Worm (Caenorhabditis elegans) whole organism, young adult: ENCODE measurements around the gene F45F2.10.
A peak's percentile ranks its signal among the peaks of the same experiment; 100 is the strongest.

Experiments
- B0261.1 ChIP-seq: sonication (generic microtip); optimal IDR thresholded peaks from 2 replicates; lab custom pipeline; 2016; ENCODE audit warnings: mild to moderate bottlenecking, missing genetic modification characterization, moderate library complexity, missing compliant biosample characterization
- C06A6.2 ChIP-seq: fragments of 200-800 bp; sonication (Bioruptor generic); conservative IDR thresholded peaks from 2 replicates; pipeline ENCODE4 v1.3.6; 2022; ENCODE audit warnings: missing genetic modification characterization, missing compliant biosample characterization
- D2030.7 ChIP-seq: fragments of 200-800 bp; sonication (Bioruptor generic); IDR thresholded peaks from 2 replicates; pipeline ENCODE4 v1.3.6; 2022; ENCODE audit warnings: missing genetic modification reagents, missing genetic modification characterization, missing compliant biosample characterization
- F33H1.4 ChIP-seq: fragments of 200-800 bp; sonication (Bioruptor generic); IDR thresholded peaks from 2 replicates; pipeline ENCODE4 v1.3.6; 2022; ENCODE audit warnings: missing genetic modification reagents, missing genetic modification characterization, missing compliant biosample characterization
- F49E8.2 ChIP-seq: sonication (generic microtip); optimal IDR thresholded peaks from 3 replicates; lab custom pipeline; 2017; ENCODE audit warnings: missing genetic modification characterization, mild to moderate bottlenecking, missing compliant biosample characterization, antibody characterized with exemption, moderate library complexity; ENCODE audit not compliant: insufficient read depth
- F57A8.1 ChIP-seq: fragments of 200-800 bp; sonication (Bioruptor generic); optimal IDR thresholded peaks from 2 replicates; lab custom pipeline; 2018; ENCODE audit warnings: mild to moderate bottlenecking, missing genetic modification characterization, moderate library complexity, missing compliant biosample characterization
- Y56A3A.18 ChIP-seq: fragments of 200-800 bp; sonication (Bioruptor generic); IDR thresholded peaks from 2 replicates; pipeline ENCODE4 v1.3.6; 2022; ENCODE audit warnings: missing genetic modification reagents, missing genetic modification characterization, missing compliant biosample characterization
- Y67H2A.10 ChIP-seq: fragments of 200-800 bp; sonication (Bioruptor generic); conservative IDR thresholded peaks from 2 replicates; pipeline ENCODE4 v1.3.6; 2022; ENCODE audit warnings: missing genetic modification reagents, missing genetic modification characterization, missing compliant biosample characterization
- ama-1 ChIP-seq, 3 experiments: fragments of 150-350 bp in 1 of 3; sonication (generic microtip) in 2 of 3; optimal IDR thresholded peaks; 2 replicates each; lab custom pipeline; 2014 to 2018; ENCODE audit warnings: missing biosample characterization in 2 of 3, missing genetic modification characterization in 2 of 3, missing genetic modification reagents in 2 of 3
- atf-7 ChIP-seq: sonication (generic microtip); optimal IDR thresholded peaks from 2 replicates; lab custom pipeline; 2017; ENCODE audit warnings: mild to moderate bottlenecking, missing genetic modification characterization, missing compliant biosample characterization
- athp-1 ChIP-seq: sonication (generic microtip); optimal IDR thresholded peaks from 2 replicates; lab custom pipeline; 2017; ENCODE audit warnings: mild to moderate bottlenecking, missing genetic modification characterization, missing compliant biosample characterization
- ccch-3 ChIP-seq: fragments of 200-800 bp; sonication (Bioruptor generic); optimal IDR thresholded peaks from 2 replicates; lab custom pipeline; 2018; ENCODE audit warnings: mild to moderate bottlenecking, missing genetic modification characterization, missing compliant biosample characterization
- ceh-100 ChIP-seq: fragments of 200-800 bp; sonication (Bioruptor generic); IDR thresholded peaks from 2 replicates; pipeline ENCODE4 v1.3.6; 2022; ENCODE audit warnings: missing genetic modification reagents, missing genetic modification characterization, missing compliant biosample characterization
- ceh-27 ChIP-seq: fragments of 200-800 bp; sonication (Bioruptor generic); optimal IDR thresholded peaks from 2 replicates; lab custom pipeline; 2018; ENCODE audit warnings: mild to moderate bottlenecking, missing genetic modification characterization, moderate library complexity, missing compliant biosample characterization
- ceh-40 ChIP-seq: fragments of 200-800 bp; sonication (Bioruptor generic); IDR thresholded peaks from 2 replicates; pipeline ENCODE4 v1.3.6; 2022; ENCODE audit warnings: missing genetic modification characterization, missing compliant biosample characterization
- chd-7 ChIP-seq: sonication (generic microtip); optimal IDR thresholded peaks from 2 replicates; lab custom pipeline; 2016; ENCODE audit warnings: mild to moderate bottlenecking, missing genetic modification characterization, moderate library complexity, missing compliant biosample characterization
- egrh-3 ChIP-seq: fragments of 200-800 bp; sonication (Bioruptor generic); IDR thresholded peaks from 2 replicates; pipeline ENCODE4 v1.3.6; 2022; ENCODE audit warnings: missing genetic modification reagents, missing genetic modification characterization, missing compliant biosample characterization
- ekl-4 ChIP-seq: fragments of 200-800 bp; sonication (Bioruptor generic); IDR thresholded peaks from 2 replicates; pipeline ENCODE4 v1.3.6; 2022; ENCODE audit warnings: missing genetic modification reagents, missing genetic modification characterization, missing compliant biosample characterization
- fkh-3 ChIP-seq: sonication (generic microtip); optimal IDR thresholded peaks from 2 replicates; lab custom pipeline; 2016; ENCODE audit warnings: mild to moderate bottlenecking, missing genetic modification characterization, missing compliant biosample characterization
- him-1 ChIP-seq: sonication (generic microtip); optimal IDR thresholded peaks from 2 replicates; lab custom pipeline; 2016; ENCODE audit warnings: missing genotype, missing genetic modification reagents, missing genetic modification characterization, missing compliant biosample characterization
- hmg-1.2 ChIP-seq: fragments of 200-800 bp; sonication (Bioruptor generic); IDR thresholded peaks from 2 replicates; pipeline ENCODE4 v1.3.6; 2022; ENCODE audit warnings: missing genetic modification reagents, missing genetic modification characterization, missing compliant biosample characterization
- hrde-1 ChIP-seq: sonication (generic microtip); optimal IDR thresholded peaks from 2 replicates; lab custom pipeline; 2016; ENCODE audit warnings: missing genetic modification characterization, mild to moderate bottlenecking, missing compliant biosample characterization, moderate library complexity, missing genotype, missing genetic modification reagents, borderline replicate concordance
- hsf-1 ChIP-seq: fragments of 200-800 bp; sonication (Bioruptor generic); IDR thresholded peaks from 2 replicates; pipeline ENCODE4 v1.3.6; 2022; ENCODE audit warnings: missing genetic modification reagents, missing genetic modification characterization, missing compliant biosample characterization
- lag-1 ChIP-seq: fragments of 200-800 bp; sonication (Bioruptor generic); IDR thresholded peaks from 2 replicates; pipeline ENCODE4 v1.3.6; 2022; ENCODE audit warnings: missing genetic modification reagents, missing genetic modification characterization, missing compliant biosample characterization
- let-526 ChIP-seq: fragments of 200-800 bp; sonication (Bioruptor generic); IDR thresholded peaks from 2 replicates; pipeline ENCODE4 v1.3.6; 2022; ENCODE audit warnings: missing genetic modification reagents, missing genetic modification characterization, missing compliant biosample characterization
- let-607 ChIP-seq, 2 experiments: fragments of 200-800 bp in 1 of 2; sonication (Bioruptor generic) in 1 of 2; sonication (generic microtip) in 1 of 2; optimal IDR thresholded peaks; 2 replicates each; lab custom pipeline; 2016 to 2018; ENCODE audit warnings: mild to moderate bottlenecking in 2 of 2, missing compliant biosample characterization in 2 of 2, missing genetic modification characterization in 2 of 2, moderate library complexity in 2 of 2, missing genotype in 1 of 2
- lin-35 ChIP-seq, 3 experiments: fragments of 150-350 bp in 2 of 3; sonication (generic microtip) in 1 of 3; optimal IDR thresholded peaks; 2 replicates each; lab custom pipeline; 2014 to 2018; ENCODE audit warnings: missing biosample characterization in 3 of 3, missing genetic modification characterization in 3 of 3, missing genetic modification reagents in 3 of 3
- lir-1 ChIP-seq: fragments of 200-800 bp; sonication (Bioruptor generic); conservative IDR thresholded peaks from 2 replicates; pipeline ENCODE4 v1.3.6; 2022; ENCODE audit warnings: missing genetic modification reagents, missing genetic modification characterization, missing compliant biosample characterization
- lsy-27 ChIP-seq: sonication (generic microtip); optimal IDR thresholded peaks from 2 replicates; lab custom pipeline; 2017; ENCODE audit warnings: missing genetic modification characterization, mild to moderate bottlenecking, missing compliant biosample characterization, antibody characterized with exemption, missing genotype, borderline replicate concordance; ENCODE audit not compliant: insufficient read depth
- madf-8 ChIP-seq: fragments of 200-800 bp; sonication (Bioruptor generic); conservative IDR thresholded peaks from 2 replicates; pipeline ENCODE4 v1.3.6; 2022; ENCODE audit warnings: missing genetic modification reagents, missing genetic modification characterization, missing compliant biosample characterization
- mcd-1 ChIP-seq: fragments of 200-800 bp; sonication (Bioruptor generic); IDR thresholded peaks from 2 replicates; pipeline ENCODE4 v1.3.6; 2022; ENCODE audit warnings: missing genetic modification reagents, missing genetic modification characterization, missing compliant biosample characterization
- mes-4 ChIP-seq: sonication (generic microtip); optimal IDR thresholded peaks from 2 replicates; lab custom pipeline; 2016; ENCODE audit warnings: missing genotype, missing genetic modification characterization, missing compliant biosample characterization
- nfya-2 ChIP-seq: fragments of 200-800 bp; sonication (Bioruptor generic); IDR thresholded peaks from 2 replicates; pipeline ENCODE4 v1.3.6; 2022; ENCODE audit warnings: missing genetic modification reagents, missing genetic modification characterization, missing compliant biosample characterization
- nfyb-1 ChIP-seq: fragments of 200-800 bp; sonication (Bioruptor generic); IDR thresholded peaks from 2 replicates; pipeline ENCODE4 v1.3.6; 2022; ENCODE audit warnings: missing genetic modification reagents, missing genetic modification characterization, missing compliant biosample characterization
- nhr-120 ChIP-seq: fragments of 200-800 bp; sonication (Bioruptor generic); IDR thresholded peaks from 2 replicates; pipeline ENCODE4 v1.3.6; 2022; ENCODE audit warnings: missing genetic modification characterization, missing compliant biosample characterization
- nhr-179 ChIP-seq: sonication (generic microtip); optimal IDR thresholded peaks from 2 replicates; lab custom pipeline; 2016; ENCODE audit warnings: mild to moderate bottlenecking, missing genetic modification characterization, missing compliant biosample characterization
- nhr-27 ChIP-seq: fragments of 200-800 bp; sonication (Bioruptor generic); optimal IDR thresholded peaks from 2 replicates; lab custom pipeline; 2018; ENCODE audit warnings: mild to moderate bottlenecking, missing genetic modification characterization, moderate library complexity, missing compliant biosample characterization
- nhr-80 ChIP-seq: sonication (generic microtip); optimal IDR thresholded peaks from 2 replicates; lab custom pipeline; 2016; ENCODE audit warnings: missing genetic modification characterization, missing compliant biosample characterization
- nhr-90 ChIP-seq: sonication (generic microtip); optimal IDR thresholded peaks from 2 replicates; lab custom pipeline; 2016; ENCODE audit warnings: missing genotype, mild to moderate bottlenecking, missing genetic modification characterization, missing compliant biosample characterization
- pbrm-1 ChIP-seq: fragments of 200-800 bp; sonication (Bioruptor generic); IDR thresholded peaks from 2 replicates; pipeline ENCODE4 v1.3.6; 2022; ENCODE audit warnings: missing genetic modification reagents, missing genetic modification characterization, missing compliant biosample characterization
- rec-8 ChIP-seq, 2 experiments: sonication (generic microtip); optimal IDR thresholded peaks; 2 replicates each; lab custom pipeline; 2016; ENCODE audit warnings: mild to moderate bottlenecking in 2 of 2, missing genetic modification characterization in 2 of 2, missing genetic modification reagents in 2 of 2, missing genotype in 2 of 2, missing biosample characterization in 1 of 2, missing compliant biosample characterization in 1 of 2, moderate library complexity in 1 of 2
- tlf-1 ChIP-seq: fragments of 200-800 bp; sonication (Bioruptor generic); optimal IDR thresholded peaks from 2 replicates; lab custom pipeline; 2018; ENCODE audit warnings: mild to moderate bottlenecking, missing genetic modification characterization, missing compliant biosample characterization
- unc-130 ChIP-seq: sonication (generic microtip); optimal IDR thresholded peaks from 2 replicates; lab custom pipeline; 2016; ENCODE audit warnings: missing genetic modification reagents, missing genetic modification characterization, missing compliant biosample characterization
- xnd-1 ChIP-seq: sonication (generic microtip); optimal IDR thresholded peaks from 2 replicates; lab custom pipeline; 2016; ENCODE audit warnings: missing genotype, missing genetic modification reagents, missing genetic modification characterization, missing compliant biosample characterization
- zfh-2 ChIP-seq: fragments of 200-800 bp; sonication (Bioruptor generic); conservative IDR thresholded peaks from 2 replicates; pipeline ENCODE4 v1.3.6; 2022; ENCODE audit warnings: missing genetic modification reagents, missing genetic modification characterization, missing compliant biosample characterization
- ztf-3 ChIP-seq: fragments of 200-800 bp; sonication (Bioruptor generic); optimal IDR thresholded peaks from 2 replicates; lab custom pipeline; 2018; ENCODE audit warnings: mild to moderate bottlenecking, missing genetic modification characterization, missing compliant biosample characterization
- ztf-6 ChIP-seq: fragments of 200-800 bp; sonication (Bioruptor generic); IDR thresholded peaks from 2 replicates; pipeline ENCODE4 v1.3.6; 2022; ENCODE audit warnings: missing genetic modification reagents, missing genetic modification characterization, missing compliant biosample characterization

Gene F45F2.10

DNA sequence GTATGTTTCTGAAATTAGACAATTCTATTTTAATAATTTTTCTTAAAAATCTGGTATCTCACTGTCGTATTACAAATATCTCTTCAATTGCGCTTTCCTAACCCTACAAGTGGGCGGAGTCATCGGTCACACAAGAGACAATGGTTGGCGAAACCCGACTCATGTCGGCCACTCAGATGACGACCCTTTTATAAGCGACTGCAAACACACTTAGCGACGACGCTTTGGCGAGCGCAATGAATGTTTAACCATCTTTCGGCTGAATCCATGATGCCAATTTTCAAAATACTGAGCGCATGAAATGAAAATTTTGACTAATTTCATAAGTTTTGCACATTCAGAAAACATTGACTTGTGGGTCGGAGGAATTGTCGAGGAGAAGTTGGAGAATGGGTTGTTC is 18.3 kb downstream of the F45F2.10 start (continued):
- TF ChIP-seq ceh-40 (GFP tag; lab: Robert Waterston, UW) (peak; percentile 98), ztf-6 (GFP tag; lab: Robert Waterston, UW) (peak; percentile 92), xnd-1 (tag; lab: Kevin White, UChicago) (peak; percentile 79), ceh-100 (GFP tag; lab: Robert Waterston, UW) (peak; percentile 91), zfh-2 (no peak), lag-1 (GFP tag; lab: Robert Waterston, UW) (peak; percentile 100), B0261.1 (tag; lab: Kevin White, UChicago) (peak; percentile 99), ama-1 (optimal IDR thresholded peaks at IDR 0.05; lab: Kevin White, UChicago) (peak; percentile 59), ama-1 (GFP tag; optimal IDR thresholded peaks at IDR 0.05; lab: Kevin White, UChicago) (peak; percentile 96 to 97), F49E8.2 (tag; lab: Kevin White, UChicago) (peak; percentile 72), lin-35 (GFP tag; optimal IDR thresholded peaks at IDR 0.05; lab: Kevin White, UChicago) (peak; percentile 48 to 93 (median 55)), egrh-3 (GFP tag; lab: Robert Waterston, UW) (peak; percentile 69), ztf-3 (peak; percentile 90), F57A8.1 (peak; percentile 100), nfyb-1 (peak; percentile 99), nhr-120 (GFP tag; lab: Robert Waterston, UW) (peak; percentile 100), chd-7 (tag; lab: Kevin White, UChicago) (peak; percentile 100), F33H1.4 (GFP tag; lab: Robert Waterston, UW) (peak; percentile 77), ekl-4 (GFP tag; lab: Robert Waterston, UW) (peak; percentile 99), nfya-2 (GFP tag; lab: Robert Waterston, UW) (peak; percentile 97), hsf-1 (peak; percentile 93), hrde-1 (tag; lab: Kevin White, UChicago) (peak; percentile 98), atf-7 (peak; percentile 98), nhr-179 (peak; percentile 90), let-526 (GFP tag; lab: Robert Waterston, UW) (peak; percentile 96), ceh-27 (GFP tag; lab: Kevin White, UChicago) (peak; percentile 99), pbrm-1 (peak; percentile 98), lsy-27 (tag; lab: Kevin White, UChicago) (peak; percentile 62), lir-1 (GFP tag; lab: Robert Waterston, UW) (peak; percentile 90), C06A6.2 (peak; percentile 93), Y56A3A.18 (GFP tag; lab: Robert Waterston, UW) (peak; percentile 100), rec-8 (tag; optimal IDR thresholded peaks at IDR 0.05; lab: Kevin White, UChicago) (peak; percentile 96 to 99), madf-8 (GFP tag; lab: Robert Waterston, UW) (peak; percentile 84), ccch-3 (GFP tag; lab: Kevin White, UChicago) (peak; percentile 98), fkh-3 (tag; lab: Kevin White, UChicago) (peak; percentile 100), hmg-1.2 (peak; percentile 99), mcd-1 (GFP tag; lab: Robert Waterston, UW) (peak; percentile 93), nhr-80 (tag; lab: Kevin White, UChicago) (peak; percentile 68), mes-4 (peak; percentile 96), unc-130 (GFP tag; lab: Kevin White, UChicago) (peak; percentile 96), D2030.7 (GFP tag; lab: Robert Waterston, UW) (peak; percentile 93), athp-1 (tag; lab: Kevin White, UChicago) (peak; percentile 100), let-607 (tag; optimal IDR thresholded peaks at IDR 0.05; lab: Kevin White, UChicago) (peak; percentile 91), nhr-27 (tag; lab: Kevin White, UChicago) (peak; percentile 100), Y67H2A.10 (GFP tag; lab: Robert Waterston, UW) (peak; percentile 89), nhr-90 (tag; lab: Kevin White, UChicago) (peak; percentile 99), tlf-1 (GFP tag; lab: Kevin White, UChicago) (peak; percentile 96), him-1 (tag; lab: Kevin White, UChicago) (peak; percentile 100)
